Fruit fly (Drosophila melanogaster) whole organism, embryonic: Measurements from ENCODE around the gene Ssk.

Source experiments
- B-H2 ChIP-seq: fragments of 200-800 bp; sonication (Bioruptor generic); optimal IDR thresholded peaks from 2 replicates; lab custom pipeline; 2018; ENCODE audit warnings: missing biosample characterization, mild to moderate bottlenecking, missing genetic modification characterization
- BEAF-32 ChIP-seq: fragments of 200-800 bp; sonication (Bioruptor generic); optimal IDR thresholded peaks from 3 replicates; lab custom pipeline; 2017; ENCODE audit warnings: missing biosample characterization, missing genetic modification characterization, mild to moderate bottlenecking, moderate library complexity, missing genetic modification reagents
- CG10147 ChIP-seq: fragments of 200-800 bp; sonication (Bioruptor generic); optimal IDR thresholded peaks from 2 replicates; lab custom pipeline; 2019; ENCODE audit warnings: missing biosample characterization, mild to moderate bottlenecking, missing genetic modification characterization, moderate library complexity
- CG1024 ChIP-seq: fragments of 200-800 bp; sonication (Bioruptor generic); IDR thresholded peaks from 2 replicates; pipeline ENCODE4 v1.3.6; 2022; ENCODE audit warnings: missing biosample characterization, missing genetic modification characterization
- CG11560 ChIP-seq: fragments of 200-800 bp; sonication (Bioruptor generic); IDR thresholded peaks from 3 replicates; pipeline ENCODE4 v1.3.6; 2022; ENCODE audit warnings: missing biosample characterization, missing genetic modification characterization
- CG12219 ChIP-seq: fragments of 200-800 bp; sonication (Bioruptor generic); optimal IDR thresholded peaks from 3 replicates; lab custom pipeline; 2018; ENCODE audit warnings: missing biosample characterization, mild to moderate bottlenecking, missing genetic modification characterization
- CG12659 ChIP-seq: fragments of 200-800 bp; sonication (Bioruptor generic); optimal IDR thresholded peaks from 3 replicates; lab custom pipeline; 2017; ENCODE audit warnings: mild to moderate bottlenecking, missing biosample characterization, missing genetic modification reagents, missing genetic modification characterization
- CG13287 ChIP-seq: fragments of 200-800 bp; sonication (Bioruptor generic); IDR thresholded peaks from 2 replicates; pipeline ENCODE4 v1.3.6; 2022; ENCODE audit warnings: missing biosample characterization, missing genetic modification characterization; ENCODE audit not compliant: partially characterized antibody
- CG14441 ChIP-seq: fragments of 200-800 bp; sonication (Bioruptor generic); IDR thresholded peaks from 2 replicates; pipeline ENCODE4 v1.3.6; 2022; ENCODE audit warnings: missing biosample characterization, missing genetic modification characterization
- CG14860 ChIP-seq: fragments of 200-800 bp; sonication (Bioruptor generic); IDR thresholded peaks from 3 replicates; pipeline ENCODE4 v1.3.6; 2022; ENCODE audit warnings: missing biosample characterization, missing genetic modification characterization; ENCODE audit not compliant: partially characterized antibody
- CG15514 ChIP-seq: fragments of 200-800 bp; sonication (Bioruptor generic); optimal IDR thresholded peaks from 3 replicates; lab custom pipeline; 2017; ENCODE audit warnings: missing biosample characterization, missing genetic modification characterization, mild to moderate bottlenecking, moderate library complexity, missing genetic modification reagents
- CG16863 ChIP-seq: fragments of 200-800 bp; sonication (Bioruptor generic); optimal IDR thresholded peaks from 3 replicates; lab custom pipeline; 2016; ENCODE audit warnings: missing biosample characterization, missing genetic modification characterization
- CG30020 ChIP-seq: fragments of 200-800 bp; optimal IDR thresholded peaks from 2 replicates; lab custom pipeline; 2019; ENCODE audit warnings: missing biosample characterization, mild to moderate bottlenecking, missing genetic modification characterization, moderate library complexity
- CG30403 ChIP-seq: fragments of 200-800 bp; sonication (Bioruptor generic); optimal IDR thresholded peaks from 3 replicates; lab custom pipeline; 2016; ENCODE audit warnings: missing biosample characterization, missing genetic modification characterization
- CG4360 ChIP-seq: fragments of 200-800 bp; sonication (Bioruptor generic); IDR thresholded peaks from 2 replicates; pipeline ENCODE4 v1.3.6; 2022; ENCODE audit warnings: missing biosample characterization, missing genetic modification characterization
- CG5953 ChIP-seq: fragments of 200-800 bp; sonication (Bioruptor generic); IDR thresholded peaks from 2 replicates; pipeline ENCODE4 v1.3.6; 2022; ENCODE audit warnings: missing biosample characterization, missing genetic modification characterization
- CG6813 ChIP-seq: fragments of 200-800 bp; sonication (Bioruptor generic); optimal IDR thresholded peaks from 2 replicates; lab custom pipeline; 2017; ENCODE audit warnings: missing biosample characterization, missing genetic modification characterization, mild to moderate bottlenecking, moderate library complexity, missing genetic modification reagents
- CG7357 ChIP-seq: fragments of 200-800 bp; sonication (Bioruptor generic); IDR thresholded peaks from 3 replicates; pipeline ENCODE4 v1.3.6; 2022; ENCODE audit warnings: missing biosample characterization, missing genetic modification characterization
- CG7556 ChIP-seq: fragments of 200-800 bp; sonication (Bioruptor generic); optimal IDR thresholded peaks from 2 replicates; lab custom pipeline; 2017; ENCODE audit warnings: missing biosample characterization, mild to moderate bottlenecking, missing genetic modification characterization
- CG8765 ChIP-seq: fragments of 200-800 bp; sonication (Bioruptor generic); IDR thresholded peaks from 2 replicates; pipeline ENCODE4 v1.3.6; 2022; ENCODE audit warnings: missing biosample characterization, missing genetic modification characterization
- CG9876 ChIP-seq: fragments of 200-800 bp; sonication (Bioruptor generic); optimal IDR thresholded peaks from 2 replicates; lab custom pipeline; 2016; ENCODE audit warnings: missing biosample characterization, missing genetic modification characterization
- CTCF ChIP-seq: fragments of 200-800 bp; sonication (Bioruptor generic); optimal IDR thresholded peaks from 2 replicates; lab custom pipeline; 2017; ENCODE audit warnings: missing biosample characterization, mild to moderate bottlenecking, missing genetic modification characterization, moderate library complexity
- Deaf1 ChIP-seq: fragments of 200-800 bp; optimal IDR thresholded peaks from 3 replicates; lab custom pipeline; 2019; ENCODE audit warnings: missing biosample characterization, mild to moderate bottlenecking, missing genetic modification characterization, moderate library complexity
- E2f2 ChIP-seq: fragments of 200-800 bp; sonication (Bioruptor generic); IDR thresholded peaks from 2 replicates; pipeline ENCODE4 v1.3.6; 2022; ENCODE audit warnings: missing biosample characterization, missing genetic modification characterization
- Ets65A ChIP-seq: fragments of 200-800 bp; sonication (Bioruptor generic); peaks from one replicate; lab custom pipeline; 2016; ENCODE audit warnings: missing biosample characterization, missing genetic modification characterization
- HmgD ChIP-seq: fragments of 200-800 bp; sonication (Bioruptor generic); optimal IDR thresholded peaks from 3 replicates; lab custom pipeline; 2016; ENCODE audit warnings: missing biosample characterization, missing genetic modification characterization
- Med ChIP-seq: fragments of 200-800 bp; sonication (Bioruptor generic); peaks from one replicate; lab custom pipeline; 2016; ENCODE audit warnings: missing biosample characterization, missing genetic modification characterization, mild to moderate bottlenecking, inconsistent platforms, moderate library complexity
- Myb ChIP-seq: fragments of 200-800 bp; sonication (Bioruptor generic); optimal IDR thresholded peaks from 2 replicates; lab custom pipeline; 2016; ENCODE audit warnings: missing biosample characterization, missing genetic modification characterization
- Rfx ChIP-seq: fragments of 200-800 bp; sonication (Bioruptor generic); IDR thresholded peaks from 2 replicates; pipeline ENCODE4 v1.3.6; 2022; ENCODE audit warnings: missing biosample characterization, missing genetic modification characterization
- Xbp1 ChIP-seq: fragments of 200-800 bp; sonication (Bioruptor generic); optimal IDR thresholded peaks from 3 replicates; lab custom pipeline; 2016; ENCODE audit warnings: missing biosample characterization, mild to moderate bottlenecking, missing genetic modification characterization
- amos ChIP-seq: fragments of 200-800 bp; sonication (Bioruptor generic); IDR thresholded peaks from 2 replicates; pipeline ENCODE4 v1.3.6; 2022; ENCODE audit warnings: missing biosample characterization, missing genetic modification characterization; ENCODE audit not compliant: partially characterized antibody
- aop ChIP-seq: fragments of 200-800 bp; sonication (Bioruptor generic); IDR thresholded peaks from 2 replicates; pipeline ENCODE4 v1.3.6; 2022; ENCODE audit warnings: missing biosample characterization, missing genetic modification characterization
- ase ChIP-seq: fragments of 200-800 bp; sonication (Bioruptor generic); IDR thresholded peaks from 3 replicates; pipeline ENCODE4 v1.3.6; 2022; ENCODE audit warnings: missing biosample characterization, missing genetic modification characterization
- az2 ChIP-seq: fragments of 200-800 bp; sonication (Bioruptor generic); optimal IDR thresholded peaks from 3 replicates; lab custom pipeline; 2016; ENCODE audit warnings: missing biosample characterization, missing genetic modification characterization
- bigmax ChIP-seq: fragments of 200-800 bp; sonication (Bioruptor generic); optimal IDR thresholded peaks from 2 replicates; lab custom pipeline; 2018; ENCODE audit warnings: missing biosample characterization, mild to moderate bottlenecking, missing genetic modification characterization
- chinmo ChIP-seq: fragments of 200-800 bp; sonication (Bioruptor generic); IDR thresholded peaks from 4 replicates; pipeline ENCODE4 v1.3.6; 2022; ENCODE audit warnings: missing biosample characterization, missing genetic modification characterization; ENCODE audit not compliant: partially characterized antibody
- crol ChIP-seq: fragments of 200-800 bp; sonication (Bioruptor generic); IDR thresholded peaks from 2 replicates; pipeline ENCODE4 v1.3.6; 2022; ENCODE audit warnings: missing biosample characterization, missing genetic modification characterization
- gcm2 ChIP-seq: fragments of 200-800 bp; sonication (Bioruptor generic); optimal IDR thresholded peaks from 2 replicates; lab custom pipeline; 2016; ENCODE audit warnings: missing biosample characterization, missing genetic modification characterization
- gfzf ChIP-seq: fragments of 200-800 bp; sonication (Bioruptor generic); optimal IDR thresholded peaks from 2 replicates; lab custom pipeline; 2016; ENCODE audit warnings: missing biosample characterization, mild to moderate bottlenecking, missing genetic modification characterization, moderate library complexity
- hbn ChIP-seq: fragments of 200-800 bp; sonication (Bioruptor generic); IDR thresholded peaks from 2 replicates; pipeline ENCODE4 v1.3.6; 2022; ENCODE audit warnings: missing biosample characterization, missing genetic modification characterization; ENCODE audit not compliant: partially characterized antibody
- jigr1 ChIP-seq: fragments of 200-800 bp; sonication (Bioruptor generic); IDR thresholded peaks from 3 replicates; pipeline ENCODE4 v1.3.6; 2022; ENCODE audit warnings: missing biosample characterization, missing genetic modification characterization
- jumu ChIP-seq: fragments of 200-800 bp; sonication (Bioruptor generic); optimal IDR thresholded peaks from 3 replicates; lab custom pipeline; 2016; ENCODE audit warnings: missing biosample characterization, missing genetic modification characterization
- org-1 ChIP-seq: fragments of 200-800 bp; sonication (Bioruptor generic); optimal IDR thresholded peaks from 2 replicates; lab custom pipeline; 2017; ENCODE audit warnings: missing biosample characterization, missing genetic modification characterization
- pita ChIP-seq: fragments of 200-800 bp; sonication (Bioruptor generic); optimal IDR thresholded peaks from 2 replicates; lab custom pipeline; 2017; ENCODE audit warnings: missing biosample characterization, mild to moderate bottlenecking, missing genetic modification characterization
- ranshi ChIP-seq: fragments of 200-800 bp; sonication (Bioruptor generic); IDR thresholded peaks from 2 replicates; pipeline ENCODE4 v1.3.6; 2022; ENCODE audit warnings: missing biosample characterization, missing genetic modification characterization
- row ChIP-seq: fragments of 200-800 bp; sonication (Bioruptor generic); IDR thresholded peaks from 3 replicates; pipeline ENCODE4 v1.3.6; 2022; ENCODE audit warnings: missing biosample characterization, missing genetic modification characterization
- sd ChIP-seq: fragments of 200-800 bp; sonication (Bioruptor generic); optimal IDR thresholded peaks from 3 replicates; lab custom pipeline; 2018; ENCODE audit warnings: missing biosample characterization, mild to moderate bottlenecking, missing genetic modification characterization, moderate library complexity
- slp2 ChIP-seq: fragments of 200-800 bp; sonication (Bioruptor generic); optimal IDR thresholded peaks from 2 replicates; lab custom pipeline; 2016; ENCODE audit warnings: missing biosample characterization, missing genetic modification characterization
- sob ChIP-seq: fragments of 200-800 bp; sonication (Bioruptor generic); IDR thresholded peaks from 2 replicates; pipeline ENCODE4 v1.3.6; 2022; ENCODE audit warnings: missing biosample characterization, missing genetic modification characterization
- ttk ChIP-seq: fragments of 200-800 bp; sonication (Bioruptor generic); IDR thresholded peaks from 2 replicates; pipeline ENCODE4 v2.1.2; 2022; ENCODE audit warnings: missing biosample characterization, missing genetic modification characterization
- tup ChIP-seq: fragments of 200-800 bp; sonication (Bioruptor generic); optimal IDR thresholded peaks from 2 replicates; lab custom pipeline; 2016; ENCODE audit warnings: missing biosample characterization, mild to moderate bottlenecking, missing genetic modification characterization, moderate library complexity
- z ChIP-seq: fragments of 200-800 bp; sonication (Bioruptor generic); IDR thresholded peaks from 3 replicates; pipeline ENCODE4 v1.3.6; 2022; ENCODE audit warnings: missing biosample characterization, missing genetic modification characterization

The Ssk gene

dm6 chr3L:20226153-20226552, 37.8 kb downstream of the Ssk start (continued):
- peak; percentile 66 for TF ChIP-seq BEAF-32 (GFP tag; lab: Kevin White, UChicago)
- TF ChIP-seq CG7357 (GFP tag; lab: Robert Waterston, UW), result no peak
- TF ChIP-seq Rfx (GFP tag; lab: Robert Waterston, UW), result no peak
- TF ChIP-seq CG8765 (GFP tag; lab: Robert Waterston, UW), result no peak
- no peak for TF ChIP-seq HmgD
- no peak for TF ChIP-seq jumu (GFP tag; lab: Kevin White, UChicago)
- no peak for TF ChIP-seq CG16863 (GFP tag; lab: Kevin White, UChicago)
- no peak for TF ChIP-seq CG7556 (GFP tag; lab: Kevin White, UChicago)
- TF ChIP-seq Xbp1, result no peak
- TF ChIP-seq CG30020, result peak; percentile 36
- TF ChIP-seq CTCF (GFP tag; lab: Kevin White, UChicago), result no peak
- no peak for TF ChIP-seq az2
- TF ChIP-seq org-1 (GFP tag; lab: Kevin White, UChicago), result no peak
- no peak for TF ChIP-seq CG12219 (GFP tag; lab: Kevin White, UChicago)
- TF ChIP-seq row, result peak; percentile 27; the same call in 1 of the 3 replicates
- peak; percentile 82 for TF ChIP-seq E2f2
- peak; percentile 54 for TF ChIP-seq CG13287 (GFP tag; lab: Robert Waterston, UW)
- no peak for TF ChIP-seq crol (GFP tag; lab: Robert Waterston, UW)
- TF ChIP-seq Deaf1 (tag; lab: Kevin White, UChicago), result no peak
- TF ChIP-seq CG14860 (GFP tag; lab: Robert Waterston, UW), result 0 out of 3 replicates have a peak, but pooled peaks have one; percentile 22
- TF ChIP-seq slp2 (GFP tag; lab: Kevin White, UChicago), result no peak
- TF ChIP-seq CG14441, result no peak
- TF ChIP-seq CG9876 (GFP tag; lab: Kevin White, UChicago), result no peak
- no peak for TF ChIP-seq CG1024 (GFP tag; lab: Robert Waterston, UW)
- TF ChIP-seq Ets65A (GFP tag; lab: Kevin White, UChicago), result no peak
- no peak for TF ChIP-seq z
- no peak for TF ChIP-seq B-H2 (GFP tag; lab: Kevin White, UChicago)
- no peak for TF ChIP-seq ase
- no peak for TF ChIP-seq CG6813 (GFP tag; lab: Kevin White, UChicago)
- no peak for TF ChIP-seq jigr1 (GFP tag; lab: Robert Waterston, UW)
- peak; percentile 12; the same call in 1 of the 2 replicates for TF ChIP-seq amos (GFP tag; lab: Robert Waterston, UW)
- no peak for TF ChIP-seq hbn (GFP tag; lab: Robert Waterston, UW)
- TF ChIP-seq CG10147 (GFP tag; lab: Kevin White, UChicago), result no peak
- peak; percentile 68 for TF ChIP-seq CG15514 (GFP tag; lab: Kevin White, UChicago)
- TF ChIP-seq, all 482 proteins: peak for 55

dm6 chr3L:20230178-20230775, 42.0 kb downstream of the Ssk start:
- TF ChIP-seq sob (GFP tag; lab: Robert Waterston, UW) (peak; percentile 39; the same call in 1 of the 2 replicates), CG12659 (GFP tag; lab: Kevin White, UChicago) (no peak), CG30403 (peak; percentile 17), Med (GFP tag; lab: Kevin White, UChicago) (peak; percentile 52), bigmax (peak; percentile 43), CG5953 (GFP tag; lab: Robert Waterston, UW) (0 out of 2 replicates have a peak, but pooled peaks have one; percentile 10), gfzf (no peak), gcm2 (GFP tag; lab: Kevin White, UChicago) (no peak), ttk (GFP tag; lab: Robert Waterston, UW) (peak; percentile 32; the same call in 1 of the 2 replicates), Deaf1 (tag; lab: Kevin White, UChicago) (peak; percentile 83), CG14441 (0 out of 2 replicates have a peak, but pooled peaks have one; percentile 25), pita (GFP tag; lab: Kevin White, UChicago) (no peak), tup (no peak), chinmo (peak; percentile 86; the same call in 3 of the 4 replicates), CG11560 (tag; lab: Robert Waterston, UW) (no peak), sd (no peak), ranshi (GFP tag; lab: Robert Waterston, UW) (no peak), aop (GFP tag; lab: Robert Waterston, UW) (no peak), CG4360 (GFP tag; lab: Robert Waterston, UW) (no peak), Myb (GFP tag; lab: Kevin White, UChicago) (peak; percentile 47)
